Worm (Caenorhabditis elegans): ENCODE results near the gene lipl-4.

ce11 chrV:6590283-6590682 is 40.3 kb downstream of the lipl-4 start, which contains the start of gene ZK1055.2:
- TF ChIP-seq lin-32 (GFP tag; optimal IDR thresholded peaks at IDR 0.05) (no peak), lsy-2 (tag; optimal IDR thresholded peaks at IDR 0.05) (no peak), nhr-237 (tag; optimal IDR thresholded peaks at IDR 0.05) (no peak), mep-1 (tag; optimal IDR thresholded peaks at IDR 0.05) (no peak)
